In the genomic region with DNA sequence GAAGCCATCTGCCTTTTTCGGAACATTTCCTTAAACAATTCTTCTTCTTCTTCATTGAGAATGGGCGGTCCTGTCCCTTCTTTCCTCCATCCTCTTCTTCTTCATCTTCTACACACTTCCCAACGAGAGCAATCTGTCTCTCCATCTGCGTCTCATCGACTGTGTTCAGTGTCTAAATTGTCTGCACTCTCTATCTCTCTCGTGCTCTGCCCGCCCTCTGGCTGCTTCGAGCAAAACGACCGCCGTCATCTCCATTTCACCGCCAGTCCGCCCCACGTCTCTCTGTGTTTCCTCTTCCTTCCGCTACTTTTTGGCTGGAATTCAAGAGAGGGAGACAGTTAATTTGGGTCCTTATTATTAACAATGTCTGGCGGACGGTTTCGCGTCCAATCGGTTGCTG, we compare ENCODE assay signal across 1 worm cellular context.
TF ChIP-seq lines count a peak whose summit lies in the region.

No protein-coding gene starts in this region.

TF ChIP-seq in whole organism, L1 larva, 84 proteins besides CTCF, POLR2A, EP300 and RAD21 (continued from another document):
- no peak for TF ChIP-seq sup-37 (GFP tag; optimal IDR thresholded peaks at IDR 0.05; lab: Kevin White, UChicago)
- no peak for TF ChIP-seq hlh-17 (GFP tag; optimal IDR thresholded peaks at IDR 0.05; lab: Kevin White, UChicago; ENCODE audit: borderline replicate concordance)
- peak in 1 of 2 experiments; percentile 18 for TF ChIP-seq lin-35 (GFP tag; optimal IDR thresholded peaks at IDR 0.05; lab: Kevin White, UChicago)
- no peak for TF ChIP-seq zag-1 (tag; optimal IDR thresholded peaks at IDR 0.05; lab: Kevin White, UChicago)
- TF ChIP-seq tlp-1 (tag; optimal IDR thresholded peaks at IDR 0.05; lab: Kevin White, UChicago), result no peak
- no peak for TF ChIP-seq sptf-1 (tag; optimal IDR thresholded peaks at IDR 0.05; lab: Kevin White, UChicago)
- no peak for TF ChIP-seq nhr-237 (tag; optimal IDR thresholded peaks at IDR 0.05; lab: Kevin White, UChicago)
- no peak for TF ChIP-seq nhr-76 (tag; optimal IDR thresholded peaks at IDR 0.05; lab: Kevin White, UChicago)
- TF ChIP-seq egl-13 (tag; optimal IDR thresholded peaks at IDR 0.05; lab: Kevin White, UChicago), result no peak
- TF ChIP-seq F16B12.6 (tag; optimal IDR thresholded peaks at IDR 0.05; lab: Kevin White, UChicago), result no peak
- TF ChIP-seq pqm-1 (tag; optimal IDR thresholded peaks at IDR 0.05; lab: Kevin White, UChicago), result no peak
- TF ChIP-seq nhr-11 (tag; optimal IDR thresholded peaks at IDR 0.05; lab: Kevin White, UChicago), result no peak
- no peak for TF ChIP-seq unc-62 (GFP tag; optimal IDR thresholded peaks at IDR 0.05; lab: Kevin White, UChicago)
- no peak for TF ChIP-seq C34B4.2 (tag; optimal IDR thresholded peaks at IDR 0.05; lab: Kevin White, UChicago)
- TF ChIP-seq ceh-63 (GFP tag; optimal IDR thresholded peaks at IDR 0.05; lab: Kevin White, UChicago), result no peak
- no peak for TF ChIP-seq lin-13 (GFP tag; optimal IDR thresholded peaks at IDR 0.05; lab: Kevin White, UChicago)
- no peak for TF ChIP-seq unc-86 (tag; optimal IDR thresholded peaks at IDR 0.05; lab: Kevin White, UChicago)
- TF ChIP-seq xbp-1 (tag; optimal IDR thresholded peaks at IDR 0.05; lab: Kevin White, UChicago), result no peak
- TF ChIP-seq rnt-1 (tag; optimal IDR thresholded peaks at IDR 0.05; lab: Kevin White, UChicago), result peak; percentile 57
- TF ChIP-seq nhr-20 (tag; optimal IDR thresholded peaks at IDR 0.05; lab: Kevin White, UChicago), result no peak
- no peak for TF ChIP-seq ceh-90 (tag; optimal IDR thresholded peaks at IDR 0.05; lab: Kevin White, UChicago)
- no peak for TF ChIP-seq unc-30 (tag; optimal IDR thresholded peaks at IDR 0.05; lab: Kevin White, UChicago)
- no peak for TF ChIP-seq zip-4 (GFP tag; optimal IDR thresholded peaks at IDR 0.05; lab: Kevin White, UChicago)
- TF ChIP-seq fkh-8 (tag; optimal IDR thresholded peaks at IDR 0.05; lab: Kevin White, UChicago), result peak; percentile 1
- peak; percentile 15 for TF ChIP-seq swsn-7 (tag; optimal IDR thresholded peaks at IDR 0.05; lab: Kevin White, UChicago)
- no peak for TF ChIP-seq lir-3 (tag; optimal IDR thresholded peaks at IDR 0.05; lab: Kevin White, UChicago; ENCODE audit: poor library complexity)
- no peak for TF ChIP-seq unc-98 (GFP tag; IDR thresholded peaks at IDR 0.05; lab: Robert Waterston, UW)
- TF ChIP-seq ceh-82 (tag; optimal IDR thresholded peaks at IDR 0.05; lab: Kevin White, UChicago), result peak in 1 of 3 experiments; percentile 48
- no peak for TF ChIP-seq blmp-1 (tag; optimal IDR thresholded peaks at IDR 0.05; lab: Kevin White, UChicago)
- peak; percentile 44 to 73 for TF ChIP-seq efl-1 (optimal IDR thresholded peaks at IDR 0.05; lab: Kevin White, UChicago)
- no peak for TF ChIP-seq efl-1 (GFP tag; optimal IDR thresholded peaks at IDR 0.05 in 1 of 2; lab: Kevin White, UChicago)
- no peak for TF ChIP-seq isw-1 (GFP tag; IDR thresholded peaks at IDR 0.05; lab: Robert Waterston, UW)
- peak; percentile 16 for TF ChIP-seq snu-23 (GFP tag; optimal IDR thresholded peaks at IDR 0.05; lab: Kevin White, UChicago)
TF ChIP-seq in whole organism, L1 larva: peak in this region for 12.
